Worm (Caenorhabditis elegans) whole organism, early embryonic: ENCODE results near the gene srw-34.

ENCODE experiments used
- B0310.2 ChIP-seq: sonication (generic microtip); optimal IDR thresholded peaks from 2 replicates; lab custom pipeline; 2016; ENCODE audit warnings: mild to moderate bottlenecking, missing genetic modification characterization, missing compliant biosample characterization
- F13C5.2 ChIP-seq: sonication (generic microtip); optimal IDR thresholded peaks from 2 replicates; lab custom pipeline; 2017; ENCODE audit warnings: mild to moderate bottlenecking, missing genetic modification characterization, inconsistent platforms, missing compliant biosample characterization
- ama-1 ChIP-seq: fragments of 150-350 bp; optimal IDR thresholded peaks from 2 replicates; lab custom pipeline; 2014
- ceh-36 ChIP-seq: sonication (generic microtip); optimal IDR thresholded peaks from 2 replicates; lab custom pipeline; 2016; ENCODE audit warnings: missing genetic modification characterization, inconsistent platforms, missing compliant biosample characterization
- ets-7 ChIP-seq: sonication (generic microtip); optimal IDR thresholded peaks from 2 replicates; lab custom pipeline; 2016; ENCODE audit warnings: missing genotype, missing genetic modification characterization, missing compliant biosample characterization
- flt-1 ChIP-seq: fragments of 200-800 bp; sonication (Bioruptor generic); IDR thresholded peaks from 2 replicates; pipeline ENCODE4 v1.3.6; 2022; ENCODE audit warnings: missing genetic modification characterization, missing compliant biosample characterization
- hmbx-1 ChIP-seq: sonication (generic microtip); optimal IDR thresholded peaks from 2 replicates; lab custom pipeline; 2016; ENCODE audit warnings: mild to moderate bottlenecking, missing genetic modification characterization, missing compliant biosample characterization
- hmg-4 ChIP-seq: fragments of 200-800 bp; sonication (Bioruptor generic); optimal IDR thresholded peaks from 2 replicates; lab custom pipeline; 2018; ENCODE audit warnings: mild to moderate bottlenecking, missing genetic modification characterization, missing compliant biosample characterization
- pes-1 ChIP-seq: fragments of 200-800 bp; sonication (Bioruptor generic); IDR thresholded peaks from 2 replicates; pipeline ENCODE4 v1.3.6; 2022; ENCODE audit warnings: missing genetic modification reagents, missing genetic modification characterization, missing compliant biosample characterization
- scrt-1 ChIP-seq: fragments of 200-800 bp; sonication (Bioruptor generic); IDR thresholded peaks from 2 replicates; pipeline ENCODE4 v1.3.6; 2022; ENCODE audit warnings: missing genetic modification characterization, missing compliant biosample characterization
- sea-1 ChIP-seq: fragments of 200-800 bp; sonication (Bioruptor generic); conservative IDR thresholded peaks from 2 replicates; pipeline ENCODE4 v1.3.6; 2022; ENCODE audit warnings: missing genetic modification characterization, missing compliant biosample characterization
- tbx-11 ChIP-seq: fragments of 200-800 bp; sonication (Bioruptor generic); IDR thresholded peaks from 2 replicates; pipeline ENCODE4 v1.3.6; 2022; ENCODE audit warnings: missing genetic modification characterization, missing compliant biosample characterization
- tbx-37 ChIP-seq: fragments of 200-800 bp; sonication (Bioruptor generic); conservative IDR thresholded peaks from 2 replicates; pipeline ENCODE4 v1.3.6; 2022; ENCODE audit warnings: missing genetic modification reagents, missing genetic modification characterization, missing compliant biosample characterization
- tra-4 ChIP-seq: sonication (generic microtip); optimal IDR thresholded peaks from 2 replicates; lab custom pipeline; 2017; ENCODE audit warnings: missing genetic modification characterization, missing compliant biosample characterization

DNA sequence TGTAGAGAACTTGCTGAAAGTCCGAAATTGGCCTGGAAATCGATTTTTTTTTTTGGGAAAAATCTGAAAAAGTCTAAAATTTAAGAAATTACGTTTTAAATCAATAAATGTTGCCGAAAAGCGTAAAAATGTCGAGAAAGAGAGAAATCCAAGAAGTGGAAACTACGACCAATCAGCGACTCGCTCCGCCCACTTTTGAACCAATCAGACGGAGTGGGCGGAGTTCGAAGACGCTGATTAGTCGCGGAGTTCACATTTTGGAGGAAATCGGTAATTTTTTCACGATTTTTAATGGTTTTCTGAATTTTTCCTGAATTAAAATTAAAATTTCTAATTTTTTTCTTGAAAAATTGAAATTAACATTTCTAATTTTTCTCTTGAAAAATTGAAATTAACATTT is 17.5 kb upstream of the srw-34 start:
- no peak for TF ChIP-seq flt-1
- no peak for TF ChIP-seq ama-1 (lab: Kevin White, UChicago)
- no peak for TF ChIP-seq scrt-1
- TF ChIP-seq tra-4 = no peak
- TF ChIP-seq hmbx-1 = no peak
- no peak for TF ChIP-seq sea-1 (GFP tag; lab: Robert Waterston, UW)
- no peak for TF ChIP-seq tbx-37 (GFP tag; lab: Robert Waterston, UW)
- no peak for TF ChIP-seq hmg-4 (GFP tag; lab: Kevin White, UChicago)
- TF ChIP-seq B0310.2 (tag; lab: Kevin White, UChicago) = no peak
- TF ChIP-seq tbx-11 (GFP tag; lab: Robert Waterston, UW) = no peak
- TF ChIP-seq ceh-36 (tag; lab: Kevin White, UChicago) = no peak
- no peak for TF ChIP-seq ets-7 (tag; lab: Kevin White, UChicago)
- no peak for TF ChIP-seq F13C5.2 (tag; lab: Kevin White, UChicago)
- no peak for TF ChIP-seq pes-1 (GFP tag; lab: Robert Waterston, UW)
